Worm (Caenorhabditis elegans) whole organism, L1 larva: ENCODE results near the gene C16D2.3.

ENCODE experiments used
- C04F5.9 ChIP-seq: sonication (generic microtip); optimal IDR thresholded peaks from 2 replicates; lab custom pipeline; 2016; ENCODE audit warnings: missing genetic modification characterization, missing compliant biosample characterization
- C16A3.4 ChIP-seq: fragments of 150-350 bp; optimal IDR thresholded peaks from 2 replicates; lab custom pipeline; 2014; ENCODE audit warnings: missing biosample characterization, missing genetic modification characterization
- C34B4.2 ChIP-seq: sonication (generic microtip); optimal IDR thresholded peaks from 2 replicates; lab custom pipeline; 2017; ENCODE audit warnings: mild to moderate bottlenecking, missing genetic modification characterization, missing compliant biosample characterization
- aha-1 ChIP-seq: fragments of 150-350 bp; optimal IDR thresholded peaks from 2 replicates; lab custom pipeline; 2014; ENCODE audit warnings: missing biosample characterization, missing genetic modification characterization
- alr-1 ChIP-seq: fragments of 200-800 bp; sonication (Bioruptor generic); optimal IDR thresholded peaks from 2 replicates; lab custom pipeline; 2018; ENCODE audit warnings: borderline replicate concordance, mild to moderate bottlenecking, missing genetic modification characterization, missing compliant biosample characterization
- aly-2 ChIP-seq: fragments of 150-350 bp; optimal IDR thresholded peaks from 2 replicates; lab custom pipeline; 2014; ENCODE audit warnings: missing biosample characterization, missing genetic modification characterization
- ama-1 ChIP-seq: fragments of 150-350 bp; optimal IDR thresholded peaks from 2 replicates; lab custom pipeline; 2014
- blmp-1 ChIP-seq: fragments of 150-350 bp; optimal IDR thresholded peaks from 2 replicates; lab custom pipeline; 2014; ENCODE audit warnings: missing biosample characterization, missing genetic modification characterization
- ceh-63 ChIP-seq: fragments of 200-800 bp; sonication (Bioruptor generic); optimal IDR thresholded peaks from 2 replicates; lab custom pipeline; 2018; ENCODE audit warnings: mild to moderate bottlenecking, missing genetic modification characterization, missing compliant biosample characterization
- ceh-82 ChIP-seq, 3 experiments: fragments of 150-350 bp in 1 of 3; sonication (generic microtip) in 2 of 3; optimal IDR thresholded peaks; 2 replicates each; lab custom pipeline; 2014 to 2017; ENCODE audit warnings: missing biosample characterization in 3 of 3, missing genetic modification characterization in 3 of 3
- ceh-88 ChIP-seq: fragments of 200-800 bp; sonication (Bioruptor generic); IDR thresholded peaks from 2 replicates; pipeline ENCODE4 v1.3.6; 2022; ENCODE audit warnings: missing genetic modification characterization, missing compliant biosample characterization
- ceh-90 ChIP-seq: sonication (generic microtip); optimal IDR thresholded peaks from 2 replicates; lab custom pipeline; 2016; ENCODE audit warnings: missing genetic modification characterization, missing compliant biosample characterization
- ces-1 ChIP-seq: fragments of 150-350 bp; optimal IDR thresholded peaks from 2 replicates; lab custom pipeline; 2014; ENCODE audit warnings: missing biosample characterization, missing genetic modification reagents, missing genetic modification characterization
- dpl-1 ChIP-seq, 3 experiments: fragments of 150-350 bp in 2 of 3; sonication (generic microtip) in 1 of 3; optimal IDR thresholded peaks; 2 replicates each; lab custom pipeline; 2014 to 2017; ENCODE audit warnings: missing biosample characterization in 3 of 3, missing genetic modification characterization in 3 of 3, missing genetic modification reagents in 3 of 3
- efl-1 ChIP-seq, 4 experiments: fragments of 150-350 bp; optimal IDR thresholded peaks in 3 of 4; peaks in 1 of 4; 1 replicate in 1 of 4; 2 replicates in 3 of 4; lab custom pipeline; 2014; ENCODE audit warnings: missing biosample characterization in 2 of 4, missing genetic modification characterization in 2 of 4, missing genetic modification reagents in 2 of 4
- efl-3 ChIP-seq: fragments of 200-800 bp; sonication (Bioruptor generic); optimal IDR thresholded peaks from 2 replicates; lab custom pipeline; 2018; ENCODE audit warnings: mild to moderate bottlenecking, missing genetic modification characterization, missing compliant biosample characterization
- egl-27 ChIP-seq, 2 experiments: fragments of 150-350 bp in 1 of 2; sonication (generic microtip); optimal IDR thresholded peaks; 3 replicates each; lab custom pipeline; 2017 to 2018; ENCODE audit warnings: missing biosample characterization in 2 of 2, missing genetic modification characterization in 2 of 2, missing genetic modification reagents in 2 of 2
- elt-2 ChIP-seq: sonication (generic microtip); optimal IDR thresholded peaks from 2 replicates; lab custom pipeline; 2016; ENCODE audit warnings: missing genetic modification characterization, mild to moderate bottlenecking, inconsistent platforms, missing compliant biosample characterization, missing genetic modification reagents
- elt-3 ChIP-seq, 6 experiments: fragments of 150-350 bp in 1 of 6; sonication (generic microtip); optimal IDR thresholded peaks; 2 replicates each; lab custom pipeline; 2017 to 2018; ENCODE audit warnings: missing biosample characterization in 6 of 6, missing genetic modification characterization in 6 of 6, inconsistent platforms in 1 of 6
- ets-5 ChIP-seq: fragments of 200-800 bp; sonication (Bioruptor generic); IDR thresholded peaks from 2 replicates; pipeline ENCODE4 v1.3.6; 2022; ENCODE audit warnings: missing genetic modification characterization, missing compliant biosample characterization
- fkh-10 ChIP-seq: sonication (generic microtip); optimal IDR thresholded peaks from 2 replicates; lab custom pipeline; 2017; ENCODE audit warnings: missing biosample characterization, missing genetic modification reagents, missing genetic modification characterization
- fkh-4 ChIP-seq: sonication (generic microtip); optimal IDR thresholded peaks from 2 replicates; lab custom pipeline; 2016; ENCODE audit warnings: missing compliant biosample characterization, missing genetic modification characterization, borderline replicate concordance
- fkh-8 ChIP-seq: sonication (generic microtip); optimal IDR thresholded peaks from 2 replicates; lab custom pipeline; 2016; ENCODE audit warnings: mild to moderate bottlenecking, missing genetic modification characterization, missing compliant biosample characterization
- fos-1 ChIP-seq: fragments of 150-350 bp; optimal IDR thresholded peaks from 2 replicates; lab custom pipeline; 2014; ENCODE audit warnings: missing biosample characterization, missing genetic modification characterization
- grh-1 ChIP-seq: fragments of 200-800 bp; sonication (Bioruptor generic); IDR thresholded peaks from 2 replicates; pipeline ENCODE4 v1.3.6; 2022; ENCODE audit warnings: missing genetic modification reagents, missing genetic modification characterization, missing compliant biosample characterization
- hlh-17 ChIP-seq: fragments of 200-800 bp; sonication (Bioruptor generic); optimal IDR thresholded peaks from 2 replicates; lab custom pipeline; 2018; ENCODE audit warnings: missing genetic modification characterization, mild to moderate bottlenecking, missing compliant biosample characterization, moderate library complexity, borderline replicate concordance
- hlh-4 ChIP-seq: sonication (generic microtip); optimal IDR thresholded peaks from 2 replicates; lab custom pipeline; 2016; ENCODE audit warnings: mild to moderate bottlenecking, missing genetic modification characterization, missing compliant biosample characterization
- hpl-2 ChIP-seq: fragments of 150-350 bp; optimal IDR thresholded peaks from 2 replicates; lab custom pipeline; 2014; ENCODE audit warnings: missing biosample characterization, missing genetic modification reagents, missing genetic modification characterization
- irx-1 ChIP-seq: sonication (generic microtip); optimal IDR thresholded peaks from 2 replicates; lab custom pipeline; 2016; ENCODE audit warnings: missing genetic modification characterization, missing compliant biosample characterization
- isw-1 ChIP-seq: fragments of 200-800 bp; sonication (Bioruptor generic); IDR thresholded peaks from 2 replicates; pipeline ENCODE4 v1.3.6; 2022; ENCODE audit warnings: missing genetic modification characterization, missing compliant biosample characterization
- lin-14 ChIP-seq: fragments of 200-800 bp; sonication (Bioruptor generic); optimal IDR thresholded peaks from 2 replicates; lab custom pipeline; 2018; ENCODE audit warnings: mild to moderate bottlenecking, missing genetic modification characterization, moderate library complexity, missing compliant biosample characterization
- lin-15B ChIP-seq: fragments of 150-350 bp; sonication (generic microtip); optimal IDR thresholded peaks from 3 replicates; lab custom pipeline; 2014; ENCODE audit warnings: missing biosample characterization, missing genetic modification characterization
- lin-39 ChIP-seq: fragments of 150-350 bp; optimal IDR thresholded peaks from 2 replicates; lab custom pipeline; 2014; ENCODE audit warnings: missing biosample characterization, missing genetic modification reagents, missing genetic modification characterization
- lir-3 ChIP-seq: sonication (generic microtip); optimal IDR thresholded peaks from 2 replicates; lab custom pipeline; 2016; ENCODE audit warnings: mild to moderate bottlenecking, missing genetic modification characterization, moderate library complexity, missing compliant biosample characterization; ENCODE audit not compliant: poor library complexity
- mef-2 ChIP-seq: fragments of 150-350 bp; optimal IDR thresholded peaks from 2 replicates; lab custom pipeline; 2014; ENCODE audit warnings: missing biosample characterization, missing genetic modification characterization
- mep-1 ChIP-seq: fragments of 150-350 bp; optimal IDR thresholded peaks from 2 replicates; lab custom pipeline; 2014; ENCODE audit warnings: missing biosample characterization, missing genetic modification characterization
- nhr-11 ChIP-seq: fragments of 150-350 bp; optimal IDR thresholded peaks from 2 replicates; lab custom pipeline; 2014; ENCODE audit warnings: missing biosample characterization, missing genetic modification characterization
- nhr-12 ChIP-seq: sonication (generic microtip); optimal IDR thresholded peaks from 2 replicates; lab custom pipeline; 2017; ENCODE audit warnings: missing biosample characterization, missing genetic modification characterization
- nhr-71 ChIP-seq: sonication (generic microtip); optimal IDR thresholded peaks from 2 replicates; lab custom pipeline; 2016; ENCODE audit warnings: mild to moderate bottlenecking, missing genetic modification characterization, moderate library complexity, missing compliant biosample characterization
- nhr-77 ChIP-seq: fragments of 150-350 bp; optimal IDR thresholded peaks from 2 replicates; lab custom pipeline; 2014; ENCODE audit warnings: missing biosample characterization, missing genetic modification characterization
- nhr-85 ChIP-seq: sonication (generic microtip); peaks from one replicate; lab custom pipeline; 2016; ENCODE audit warnings: missing genetic modification characterization, inconsistent platforms, missing compliant biosample characterization
- pax-3 ChIP-seq: fragments of 200-800 bp; sonication (Bioruptor generic); optimal IDR thresholded peaks from 2 replicates; lab custom pipeline; 2018; ENCODE audit warnings: mild to moderate bottlenecking, missing genetic modification characterization, moderate library complexity, missing compliant biosample characterization
- rnt-1 ChIP-seq: sonication (generic microtip); optimal IDR thresholded peaks from 2 replicates; lab custom pipeline; 2016; ENCODE audit warnings: mild to moderate bottlenecking, missing genetic modification characterization, moderate library complexity, missing compliant biosample characterization
- skn-1 ChIP-seq: fragments of 150-350 bp; optimal IDR thresholded peaks from 2 replicates; lab custom pipeline; 2014; ENCODE audit warnings: missing biosample characterization, missing genetic modification characterization
- snu-23 ChIP-seq: sonication (generic microtip); optimal IDR thresholded peaks from 2 replicates; lab custom pipeline; 2016; ENCODE audit warnings: missing genetic modification characterization, missing compliant biosample characterization
- sox-4 ChIP-seq: sonication (generic microtip); optimal IDR thresholded peaks from 2 replicates; lab custom pipeline; 2016; ENCODE audit warnings: missing genetic modification characterization, missing compliant biosample characterization
- sptf-1 ChIP-seq: fragments of 150-350 bp; optimal IDR thresholded peaks from 2 replicates; lab custom pipeline; 2014; ENCODE audit warnings: missing biosample characterization, missing genetic modification characterization
- sup-37 ChIP-seq: fragments of 200-800 bp; sonication (Bioruptor generic); optimal IDR thresholded peaks from 2 replicates; lab custom pipeline; 2018; ENCODE audit warnings: mild to moderate bottlenecking, missing genetic modification characterization, missing compliant biosample characterization
- swsn-7 ChIP-seq: sonication (generic microtip); optimal IDR thresholded peaks from 2 replicates; lab custom pipeline; 2016; ENCODE audit warnings: missing genetic modification characterization, missing compliant biosample characterization
- tbx-2 ChIP-seq: sonication (generic microtip); optimal IDR thresholded peaks from 2 replicates; lab custom pipeline; 2016; ENCODE audit warnings: missing genetic modification characterization, missing compliant biosample characterization
- tlp-1 ChIP-seq: fragments of 150-350 bp; optimal IDR thresholded peaks from 2 replicates; lab custom pipeline; 2014; ENCODE audit warnings: missing biosample characterization, missing genetic modification characterization
- vab-15 ChIP-seq: sonication (generic microtip); optimal IDR thresholded peaks from 2 replicates; lab custom pipeline; 2017; ENCODE audit warnings: missing genotype, mild to moderate bottlenecking, missing genetic modification characterization, missing compliant biosample characterization
- zag-1 ChIP-seq: fragments of 150-350 bp; optimal IDR thresholded peaks from 2 replicates; lab custom pipeline; 2014; ENCODE audit warnings: missing biosample characterization, missing genetic modification characterization
- ztf-4 ChIP-seq: fragments of 150-350 bp; optimal IDR thresholded peaks from 2 replicates; lab custom pipeline; 2014; ENCODE audit warnings: missing biosample characterization, missing genetic modification characterization

The C16D2.3 gene

DNA sequence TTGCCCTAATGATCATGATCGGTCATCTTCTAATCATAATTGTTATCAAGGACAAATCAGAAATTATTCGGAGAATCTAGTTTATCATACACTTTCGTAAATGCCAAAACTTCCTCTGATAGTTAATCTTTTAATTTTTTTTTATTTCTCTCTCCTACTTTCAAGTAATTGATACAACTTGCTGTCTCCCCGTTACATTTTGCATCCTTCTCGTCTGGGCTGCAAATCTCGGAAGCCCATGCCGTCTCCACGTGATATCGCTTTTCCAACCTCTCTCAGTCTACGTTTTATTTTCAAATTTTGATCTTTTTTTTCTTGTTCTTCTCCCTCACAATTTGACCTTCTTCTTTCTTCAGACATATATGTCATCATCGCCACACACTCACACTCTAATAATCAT lies 23.1 kb downstream of the C16D2.3 start, which contains the start of gene rhy-1 (continued):
- no peak for TF ChIP-seq ama-1 (lab: Kevin White, UChicago)
- no peak for TF ChIP-seq fkh-8 (tag; lab: Kevin White, UChicago)
- no peak for TF ChIP-seq pax-3
- TF ChIP-seq C34B4.2 (tag; lab: Kevin White, UChicago), result no peak
- TF ChIP-seq efl-1 (optimal IDR thresholded peaks at IDR 0.05; lab: Kevin White, UChicago), result no peak
- no peak for TF ChIP-seq efl-1 (GFP tag; optimal IDR thresholded peaks at IDR 0.05 in 1 of 2; lab: Kevin White, UChicago)
- no peak for TF ChIP-seq tlp-1 (tag; lab: Kevin White, UChicago)
- TF ChIP-seq ces-1 (GFP tag; lab: Kevin White, UChicago), result no peak
- TF ChIP-seq hlh-4 (tag; lab: Kevin White, UChicago), result no peak
- no peak for TF ChIP-seq mef-2 (tag; lab: Kevin White, UChicago)
- no peak for TF ChIP-seq sox-4 (tag; lab: Kevin White, UChicago)
- TF ChIP-seq sup-37 (GFP tag; lab: Kevin White, UChicago), result no peak
- no peak for TF ChIP-seq efl-3
- TF ChIP-seq lin-15B, result no peak
- 0 out of 2 replicates have a peak, but pooled peaks have one; percentile 20 for TF ChIP-seq grh-1
- no peak for TF ChIP-seq nhr-77 (tag; lab: Kevin White, UChicago)
- no peak for TF ChIP-seq C04F5.9 (tag; lab: Kevin White, UChicago)
- no peak for TF ChIP-seq elt-2
- TF ChIP-seq ceh-63, result no peak
- no peak for TF ChIP-seq lin-39 (tag; lab: Kevin White, UChicago)
- peak; percentile 75 for TF ChIP-seq nhr-85 (tag; lab: Kevin White, UChicago)
- no peak for TF ChIP-seq zag-1 (tag; lab: Kevin White, UChicago)
- TF ChIP-seq aly-2 (tag; lab: Kevin White, UChicago), result no peak
- peak; percentile 51 for TF ChIP-seq nhr-71 (tag; lab: Kevin White, UChicago)
- TF ChIP-seq elt-3 (tag; optimal IDR thresholded peaks at IDR 0.05; lab: Kevin White, UChicago), result peak in 4 of 6 experiments; percentile 15 to 60 (median 38)
- TF ChIP-seq hpl-2 (GFP tag; lab: Kevin White, UChicago), result no peak
- TF ChIP-seq ceh-90 (tag; lab: Kevin White, UChicago), result no peak
- TF ChIP-seq swsn-7, result no peak
- TF ChIP-seq egl-27 (tag; optimal IDR thresholded peaks at IDR 0.05; lab: Kevin White, UChicago), result no peak
- TF ChIP-seq skn-1 (tag; lab: Kevin White, UChicago), result no peak
- TF ChIP-seq aha-1 (tag; lab: Kevin White, UChicago), result no peak
- TF ChIP-seq lir-3 (tag; lab: Kevin White, UChicago), result no peak
- no peak for TF ChIP-seq ceh-88 (GFP tag; lab: Robert Waterston, UW)
- no peak for TF ChIP-seq isw-1 (GFP tag; lab: Robert Waterston, UW)
- TF ChIP-seq alr-1 (tag; lab: Kevin White, UChicago), result no peak
- TF ChIP-seq mep-1 (tag; lab: Kevin White, UChicago), result no peak
- peak; percentile 27 for TF ChIP-seq lin-14
- peak; percentile 25 for TF ChIP-seq snu-23
- TF ChIP-seq nhr-11 (tag; lab: Kevin White, UChicago), result no peak
- no peak for TF ChIP-seq hlh-17
- no peak for TF ChIP-seq irx-1 (tag; lab: Kevin White, UChicago)
- TF ChIP-seq ceh-82 (tag; optimal IDR thresholded peaks at IDR 0.05; lab: Kevin White, UChicago), result no peak
- TF ChIP-seq fos-1 (tag; lab: Kevin White, UChicago), result no peak
- TF ChIP-seq ets-5 (GFP tag; lab: Robert Waterston, UW), result no peak
- TF ChIP-seq sptf-1 (tag; lab: Kevin White, UChicago), result no peak
- no peak for TF ChIP-seq dpl-1 (GFP tag; optimal IDR thresholded peaks at IDR 0.05; lab: Kevin White, UChicago)
- no peak for TF ChIP-seq fkh-4 (tag; lab: Kevin White, UChicago)
- TF ChIP-seq blmp-1 (tag; lab: Kevin White, UChicago), result peak; percentile 2
- no peak for TF ChIP-seq nhr-12 (tag; lab: Kevin White, UChicago)
- TF ChIP-seq C16A3.4, result no peak
- no peak for TF ChIP-seq rnt-1 (tag; lab: Kevin White, UChicago)
- TF ChIP-seq vab-15 (tag; lab: Kevin White, UChicago), result no peak
- no peak for TF ChIP-seq tbx-2 (tag; lab: Kevin White, UChicago)
- no peak for TF ChIP-seq fkh-10
- TF ChIP-seq ztf-4 (tag; lab: Kevin White, UChicago), result no peak
